Worm (Caenorhabditis elegans) whole organism, young adult: ENCODE data around the gene F26F4.9.

Source experiments
- F52B5.7 ChIP-seq: sonication (generic microtip); optimal IDR thresholded peaks from 2 replicates; lab custom pipeline; 2016; ENCODE audit warnings: mild to moderate bottlenecking, missing genetic modification characterization, missing compliant biosample characterization
- ama-1 ChIP-seq, 3 experiments: fragments of 150-350 bp in 1 of 3; sonication (generic microtip) in 2 of 3; optimal IDR thresholded peaks; 2 replicates each; lab custom pipeline; 2014 to 2018; ENCODE audit warnings: missing biosample characterization in 2 of 3, missing genetic modification characterization in 2 of 3, missing genetic modification reagents in 2 of 3
- chd-7 ChIP-seq: sonication (generic microtip); optimal IDR thresholded peaks from 2 replicates; lab custom pipeline; 2016; ENCODE audit warnings: mild to moderate bottlenecking, missing genetic modification characterization, moderate library complexity, missing compliant biosample characterization
- dpff-1 ChIP-seq: sonication (generic microtip); optimal IDR thresholded peaks from 2 replicates; lab custom pipeline; 2017; ENCODE audit warnings: mild to moderate bottlenecking, missing genetic modification characterization, missing compliant biosample characterization
- dpl-1 ChIP-seq: fragments of 150-350 bp; optimal IDR thresholded peaks from 2 replicates; lab custom pipeline; 2014; ENCODE audit warnings: missing biosample characterization, missing genetic modification reagents, missing genetic modification characterization
- efl-1 ChIP-seq: fragments of 150-350 bp; optimal IDR thresholded peaks from 2 replicates; lab custom pipeline; 2014; ENCODE audit warnings: missing biosample characterization, missing genetic modification reagents, missing genetic modification characterization
- gei-17 ChIP-seq: fragments of 200-800 bp; sonication (Bioruptor generic); optimal IDR thresholded peaks from 2 replicates; lab custom pipeline; 2018; ENCODE audit warnings: mild to moderate bottlenecking, missing genetic modification characterization, missing compliant biosample characterization
- hmg-20 ChIP-seq: fragments of 200-800 bp; sonication (Bioruptor generic); IDR thresholded peaks from 2 replicates; pipeline ENCODE4 v1.3.6; 2022; ENCODE audit warnings: missing genetic modification reagents, missing genetic modification characterization, missing compliant biosample characterization
- madf-6 ChIP-seq: fragments of 200-800 bp; sonication (Bioruptor generic); IDR thresholded peaks from 2 replicates; pipeline ENCODE4 v1.3.6; 2022; ENCODE audit warnings: missing genetic modification reagents, missing genetic modification characterization, missing compliant biosample characterization
- nfyb-1 ChIP-seq: fragments of 200-800 bp; sonication (Bioruptor generic); IDR thresholded peaks from 2 replicates; pipeline ENCODE4 v1.3.6; 2022; ENCODE audit warnings: missing genetic modification reagents, missing genetic modification characterization, missing compliant biosample characterization
- nhr-90 ChIP-seq: sonication (generic microtip); optimal IDR thresholded peaks from 2 replicates; lab custom pipeline; 2016; ENCODE audit warnings: missing genotype, mild to moderate bottlenecking, missing genetic modification characterization, missing compliant biosample characterization
- pha-4 ChIP-seq: fragments of 150-350 bp; sonication (generic microtip); optimal IDR thresholded peaks from 2 replicates; lab custom pipeline; 2014; ENCODE audit warnings: missing biosample characterization, missing genetic modification reagents, missing genetic modification characterization
- sea-2 ChIP-seq: fragments of 200-800 bp; sonication (Bioruptor generic); IDR thresholded peaks from 2 replicates; pipeline ENCODE4 v1.3.6; 2022; ENCODE audit warnings: missing genetic modification characterization, missing compliant biosample characterization
- tbp1 ChIP-seq: fragments of 200-800 bp; sonication (Bioruptor generic); optimal IDR thresholded peaks from 2 replicates; lab custom pipeline; 2018; ENCODE audit warnings: mild to moderate bottlenecking, missing genetic modification characterization, missing compliant biosample characterization

ce11 chrIII:4879445-4879844, 32.9 kb downstream of the F26F4.9 start, which contains the start of gene C35D10.1:
- no peak for TF ChIP-seq ama-1 (optimal IDR thresholded peaks at IDR 0.05; lab: Kevin White, UChicago)
- TF ChIP-seq ama-1 (GFP tag; optimal IDR thresholded peaks at IDR 0.05; lab: Kevin White, UChicago) = no peak
- TF ChIP-seq hmg-20 (GFP tag; lab: Robert Waterston, UW) = no peak
- no peak for TF ChIP-seq efl-1 (GFP tag; lab: Kevin White, UChicago)
- no peak for TF ChIP-seq nfyb-1 (GFP tag; lab: Robert Waterston, UW)
- TF ChIP-seq tbp1 = no peak
- no peak for TF ChIP-seq gei-17 (GFP tag; lab: Kevin White, UChicago)
- TF ChIP-seq dpl-1 (GFP tag; lab: Kevin White, UChicago) = no peak
- no peak for TF ChIP-seq F52B5.7 (tag; lab: Kevin White, UChicago)
- no peak for TF ChIP-seq dpff-1 (tag; lab: Kevin White, UChicago)
- no peak for TF ChIP-seq sea-2 (GFP tag; lab: Robert Waterston, UW)
- no peak for TF ChIP-seq chd-7
- TF ChIP-seq madf-6 (GFP tag; lab: Robert Waterston, UW) = peak; percentile 42; the same call in 1 of the 2 replicates
- TF ChIP-seq pha-4 (tag; lab: Kevin White, UChicago) = no peak
- no peak for TF ChIP-seq nhr-90 (tag; lab: Kevin White, UChicago)
